Worm (Caenorhabditis elegans) whole organism, late embryonic: ENCODE data around the gene cdf-2.

Experiments used
- Y22D7AL.16 ChIP-seq: sonication (generic microtip); optimal IDR thresholded peaks from 2 replicates; lab custom pipeline; 2016; ENCODE audit warnings: missing genetic modification characterization, missing compliant biosample characterization
- ama-1 ChIP-seq: fragments of 150-350 bp; optimal IDR thresholded peaks from 2 replicates; lab custom pipeline; 2014
- che-1 ChIP-seq: sonication (generic microtip); optimal IDR thresholded peaks from 2 replicates; lab custom pipeline; 2016; ENCODE audit warnings: mild to moderate bottlenecking, missing genetic modification characterization, missing compliant biosample characterization
- elt-2 ChIP-seq: sonication (generic microtip); optimal IDR thresholded peaks from 2 replicates; lab custom pipeline; 2016; ENCODE audit warnings: missing genetic modification reagents, missing genetic modification characterization, missing compliant biosample characterization
- gmeb-2 ChIP-seq: sonication (generic microtip); optimal IDR thresholded peaks from 2 replicates; lab custom pipeline; 2016; ENCODE audit warnings: missing genetic modification characterization, inconsistent platforms, missing compliant biosample characterization
- nfya-1 ChIP-seq: sonication (generic microtip); optimal IDR thresholded peaks from 2 replicates; lab custom pipeline; 2017; ENCODE audit warnings: missing genetic modification characterization, mild to moderate bottlenecking, missing compliant biosample characterization, antibody characterized with exemption, moderate library complexity
- pqm-1 ChIP-seq: sonication (generic microtip); optimal IDR thresholded peaks from 2 replicates; lab custom pipeline; 2016; ENCODE audit warnings: missing genetic modification characterization, missing compliant biosample characterization
- tbx-2 ChIP-seq: sonication (generic microtip); optimal IDR thresholded peaks from 2 replicates; lab custom pipeline; 2016; ENCODE audit warnings: missing genetic modification characterization, missing compliant biosample characterization

DNA sequence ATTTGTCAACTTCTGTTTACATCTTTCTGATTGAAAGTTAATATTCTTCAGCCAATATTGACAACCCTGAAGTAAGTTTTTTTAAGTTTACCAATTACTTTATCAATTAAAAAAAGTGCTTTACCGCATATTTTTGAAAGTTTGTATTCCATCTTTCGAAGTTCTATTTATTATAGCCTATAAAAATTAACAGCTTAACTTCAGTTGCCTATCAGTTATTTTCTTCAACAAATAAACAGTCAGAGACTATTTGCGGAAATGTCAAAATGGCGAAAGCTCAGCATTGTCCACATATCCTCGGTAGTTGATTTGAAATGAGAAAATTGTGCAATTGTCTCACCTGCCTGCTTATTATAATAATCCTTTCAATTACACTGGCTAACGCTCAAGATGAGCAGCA is 3.2 kb downstream of the cdf-2 start, which contains the start of gene T18D3.5:
- no peak for TF ChIP-seq elt-2 (tag; lab: Kevin White, UChicago)
- no peak for TF ChIP-seq ama-1 (lab: Kevin White, UChicago)
- TF ChIP-seq gmeb-2 (tag; lab: Kevin White, UChicago), result no peak
- TF ChIP-seq Y22D7AL.16, result no peak
- no peak for TF ChIP-seq nfya-1 (tag; lab: Kevin White, UChicago)
- TF ChIP-seq tbx-2 (tag; lab: Kevin White, UChicago), result no peak
- TF ChIP-seq pqm-1 (tag; lab: Kevin White, UChicago), result no peak
- TF ChIP-seq che-1 (tag; lab: Kevin White, UChicago), result no peak
